Fruit fly (Drosophila melanogaster) ovary, adult (tissue): Measurements from ENCODE around the gene CG17154.

Experiments used
- CG17801 ChIP-seq: fragments of 200-800 bp; optimal IDR thresholded peaks from 2 replicates; lab custom pipeline; 2019; ENCODE audit warnings: missing biosample characterization, mild to moderate bottlenecking, missing genetic modification characterization, moderate library complexity; ENCODE audit not compliant: partially characterized antibody

The CG17154 gene

dm6 chr3L:12109045-12109632, 20.7 kb downstream of the CG17154 start:
- no peak for TF ChIP-seq CG17801 (GFP tag; lab: Kevin White, UChicago)

DNA sequence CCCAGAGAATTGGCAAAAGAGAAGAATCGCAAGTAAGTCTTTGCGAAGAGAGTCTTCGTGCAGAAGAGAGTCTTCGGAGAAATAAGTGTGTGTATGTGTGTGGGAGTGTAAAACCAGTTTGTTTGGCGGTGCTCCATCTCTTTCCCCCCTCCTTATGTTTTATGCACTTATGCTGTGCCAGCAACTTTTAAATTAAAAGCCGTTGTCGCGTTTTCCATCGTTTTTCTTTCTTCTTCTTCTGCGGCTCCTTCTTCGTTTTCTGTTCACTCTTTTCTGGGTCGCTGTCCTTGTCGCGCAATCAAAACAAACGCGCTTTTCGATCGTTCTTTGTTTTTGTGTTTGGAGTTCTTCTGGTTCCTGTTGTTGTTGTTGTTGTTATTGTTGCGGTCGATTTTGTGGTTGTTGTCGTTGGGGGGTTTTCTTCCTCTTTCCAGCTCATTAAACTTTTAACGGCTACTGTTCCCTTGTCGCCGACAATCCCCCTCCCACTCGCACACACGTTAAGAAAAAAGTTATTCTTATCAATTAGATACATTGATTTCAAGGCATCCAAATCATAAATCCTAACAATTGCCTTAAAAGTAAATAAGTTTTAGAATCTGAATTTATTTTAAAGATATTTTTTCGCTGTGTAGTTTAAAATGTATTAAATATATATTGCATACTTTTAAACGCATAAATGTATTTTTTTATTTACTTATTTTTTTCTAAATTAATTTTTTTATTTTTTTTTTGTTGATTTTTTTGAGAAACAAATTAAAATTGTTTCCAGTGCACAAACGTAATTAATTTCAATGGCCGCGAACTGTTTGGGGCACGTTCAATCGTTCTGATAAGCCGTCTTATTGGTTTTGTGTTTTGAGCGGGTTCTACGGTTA, 22.9 kb downstream of the CG17154 start:
- peak; percentile 77 for TF ChIP-seq CG17801 (GFP tag; lab: Kevin White, UChicago)

DNA sequence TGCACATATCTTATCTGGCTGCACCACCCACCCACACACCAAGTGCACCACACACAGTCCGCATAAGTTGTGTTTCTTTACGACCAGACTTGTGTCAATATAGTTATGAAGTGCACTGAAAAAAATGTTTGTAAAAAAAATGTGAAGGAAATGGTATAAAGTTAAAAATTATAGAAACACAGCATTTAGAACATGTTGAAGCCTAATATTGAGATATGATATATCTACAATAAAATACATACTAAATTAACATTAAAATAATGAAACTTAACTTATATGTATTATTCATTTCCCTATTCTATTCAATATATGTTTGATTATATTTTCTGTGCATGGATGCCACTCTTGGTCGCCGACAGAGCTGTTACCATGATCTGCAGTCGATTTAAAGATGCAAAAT, 24.5 kb downstream of the CG17154 start:
- no peak for TF ChIP-seq CG17801 (GFP tag; lab: Kevin White, UChicago)

dm6 chr3L:12113589-12113988, 25.2 kb downstream of the CG17154 start:
- TF ChIP-seq CG17801 (GFP tag; lab: Kevin White, UChicago): no peak

- no peak for TF ChIP-seq CG17801 (GFP tag; lab: Kevin White, UChicago)
These were observed 25.8 kb downstream of the CG17154 start for dm6 chr3L:12114188-12114587.

DNA sequence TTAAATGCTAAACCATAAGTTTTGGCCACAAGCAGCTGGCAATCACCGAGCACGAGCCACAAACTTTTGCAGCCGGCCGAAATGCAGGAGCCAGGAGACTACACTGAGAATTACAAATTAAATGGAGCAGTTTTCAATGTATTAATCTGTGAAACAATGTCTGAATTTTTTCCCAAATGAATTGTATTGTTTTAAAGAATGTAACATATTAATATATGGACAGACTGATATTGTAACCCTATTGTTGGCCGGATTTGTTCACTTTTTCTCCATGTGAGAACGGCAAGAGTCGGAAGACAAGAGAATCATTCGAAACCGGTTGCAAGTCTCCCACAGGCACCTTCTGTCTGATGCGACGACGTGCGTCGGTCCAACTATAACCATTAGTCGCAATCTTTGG, 26.7 kb downstream of the CG17154 start:
- no peak for TF ChIP-seq CG17801 (GFP tag; lab: Kevin White, UChicago)

dm6 chr3L:12115966-12116735, 27.7 kb downstream of the CG17154 start, which contains the start of gene vers:
vers (plus strand) TSS chr3L:12116101.
- peak; percentile 16 for TF ChIP-seq CG17801 (GFP tag; lab: Kevin White, UChicago)

- peak; percentile 66 for TF ChIP-seq CG17801 (GFP tag; lab: Kevin White, UChicago)
These were observed 29.7 kb downstream of the CG17154 start, which contains the start of gene ssp for dm6 chr3L:12118156-12118555. ssp (plus strand) TSS chr3L:12118257.

DNA sequence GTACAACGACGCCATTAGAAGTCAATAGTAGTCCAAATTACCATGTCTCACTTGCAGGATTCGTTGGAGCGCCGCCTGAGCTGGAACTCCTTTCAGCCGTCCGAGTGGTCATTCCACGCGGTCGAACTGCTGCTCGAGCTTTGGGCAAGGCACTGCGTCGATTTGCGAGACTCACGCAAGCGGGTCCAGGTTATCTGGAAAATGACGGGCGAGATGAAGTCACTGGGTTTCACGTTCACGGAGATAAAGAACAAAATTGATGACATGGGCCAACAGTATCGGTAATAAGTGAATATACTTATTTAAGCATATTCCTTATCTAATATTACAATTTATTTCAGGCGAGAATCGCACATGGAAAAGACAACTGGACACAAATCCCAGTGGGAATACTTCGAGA, 30.2 kb downstream of the CG17154 start:
- no peak for TF ChIP-seq CG17801 (GFP tag; lab: Kevin White, UChicago)

DNA sequence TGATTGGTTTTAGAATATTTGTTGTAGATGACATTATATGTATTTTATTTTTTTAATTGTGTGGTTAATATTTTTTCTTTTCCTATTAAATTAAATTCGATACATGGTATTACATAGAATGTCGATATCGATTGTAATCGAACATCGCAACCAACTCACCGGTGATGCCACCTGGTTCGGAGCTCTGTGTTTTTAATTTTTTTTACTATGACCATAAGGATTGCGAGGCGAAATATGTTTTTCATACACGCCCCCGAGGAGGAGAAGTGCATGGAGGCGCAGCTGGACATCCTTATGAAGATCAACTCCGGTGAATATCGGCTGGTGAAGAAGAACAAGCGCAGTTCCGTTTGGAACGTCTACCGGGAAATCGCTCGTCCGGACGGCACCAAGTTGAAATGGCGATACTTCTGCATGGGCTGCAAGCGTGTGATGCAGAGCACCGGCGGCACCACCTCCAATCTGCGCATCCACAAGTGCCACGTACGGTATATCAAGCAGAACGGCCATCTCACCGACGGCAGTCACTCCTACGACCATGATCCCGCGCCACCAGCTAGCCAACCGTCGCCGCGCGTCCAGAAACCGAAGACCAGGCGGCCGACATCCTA, 31.6 kb downstream of the CG17154 start, which contains the start of gene CG11560:
Gene CG11560 (plus strand): TSS at position 145 of the 611 bp plus-strand sequence.
- peak; percentile 35 for TF ChIP-seq CG17801 (GFP tag; lab: Kevin White, UChicago)

dm6 chr3L:12122891-12123290, 34.5 kb downstream of the CG17154 start:
- no peak for TF ChIP-seq CG17801 (GFP tag; lab: Kevin White, UChicago)

dm6 chr3L:12124138-12124583, 35.7 kb downstream of the CG17154 start:
- TF ChIP-seq CG17801 (GFP tag; lab: Kevin White, UChicago): no peak

DNA sequence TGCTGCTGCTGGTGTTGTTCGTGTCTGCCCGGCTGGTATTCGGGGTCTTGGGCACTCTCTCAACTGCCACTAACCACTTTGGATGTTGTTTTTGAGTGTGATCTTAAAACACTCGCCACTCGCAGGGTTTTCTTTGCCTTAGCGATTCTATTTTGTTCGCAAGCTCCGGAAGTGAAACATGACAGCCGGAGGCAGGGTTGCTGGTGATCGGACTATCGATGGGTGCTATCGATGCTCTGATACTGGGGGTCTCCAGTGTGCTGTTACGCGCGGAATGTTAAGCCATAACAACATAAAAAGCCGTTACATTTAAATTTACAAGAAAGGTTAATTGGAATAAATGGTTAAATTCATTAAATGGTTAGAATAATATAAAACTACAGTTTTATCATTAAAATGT, 36.5 kb downstream of the CG17154 start, which contains the start of gene yps:
Gene yps (minus strand): TSS at position 176 of the 400 bp plus-strand sequence.
- peak; percentile 96 for TF ChIP-seq CG17801 (GFP tag; lab: Kevin White, UChicago)

dm6 chr3L:12127294-12128029, 39.0 kb downstream of the CG17154 start, which contains the start of the genes Ir68b and CG34241:
Ir68b (minus strand) TSS chr3L:12127394.
CG34241 (plus strand) TSS chr3L:12127979.
- TF ChIP-seq CG17801 (GFP tag; lab: Kevin White, UChicago): no peak
